Fruit fly (Drosophila melanogaster): ENCODE data around the gene for.

for gene

DNA sequence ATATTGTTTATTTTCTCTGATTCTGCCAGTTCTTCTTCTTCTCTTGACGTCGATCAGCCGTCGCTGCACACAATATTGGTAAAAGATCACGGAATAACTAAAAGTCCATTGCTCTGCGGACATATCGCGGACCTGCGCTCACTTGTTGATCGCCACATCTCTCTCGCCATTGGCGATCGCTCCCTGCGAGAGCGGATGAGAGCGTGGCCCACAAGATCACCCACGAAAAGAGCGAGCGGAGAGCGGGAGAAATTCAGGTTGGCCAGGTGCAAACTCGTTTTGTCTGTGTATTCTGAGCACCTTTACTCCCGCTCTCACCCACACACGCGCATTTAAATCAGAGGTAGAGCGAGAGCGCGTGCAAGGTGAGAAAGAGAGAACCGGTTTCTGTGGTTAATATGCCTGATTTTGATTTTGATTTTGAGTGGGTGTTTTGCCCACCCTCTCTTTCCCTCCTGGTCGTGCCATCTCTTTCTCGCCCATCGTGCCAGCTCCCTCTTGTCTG is 76.0 kb downstream of the for start, which contains the start of gene sob (continued):
- peak; percentile 38; the same call in 1 of the 2 replicates for TF ChIP-seq stc (GFP tag; IDR thresholded peaks at IDR 0.05)
- no peak for TF ChIP-seq abd-A (tag; optimal IDR thresholded peaks at IDR 0.05)
- no peak for TF ChIP-seq HLHmδ (GFP tag; optimal IDR thresholded peaks at IDR 0.05)
- no peak for TF ChIP-seq CG1603 (tag; optimal IDR thresholded peaks at IDR 0.05)
- TF ChIP-seq CrebB (tag; optimal IDR thresholded peaks at IDR 0.05): no peak
- no peak for TF ChIP-seq YL-1 (GFP tag; optimal IDR thresholded peaks at IDR 0.05)
- TF ChIP-seq CG3995 (GFP tag; optimal IDR thresholded peaks at IDR 0.05): no peak
- TF ChIP-seq CG2678 (tag; optimal IDR thresholded peaks at IDR 0.05): no peak
- peak; percentile 33; the same call in 1 of the 3 replicates for TF ChIP-seq CG16813 (GFP tag; IDR thresholded peaks at IDR 0.05; ENCODE audit: partially characterized antibody)
- no peak for TF ChIP-seq CG13624 (GFP tag; optimal IDR thresholded peaks at IDR 0.05)
- no peak for TF ChIP-seq hb (GFP tag; IDR thresholded peaks at IDR 0.05; ENCODE audit: partially characterized antibody)
- no peak for TF ChIP-seq CG13424 (tag; optimal IDR thresholded peaks at IDR 0.05)
- no peak for TF ChIP-seq gcm (GFP tag; optimal IDR thresholded peaks at IDR 0.05)
- peak; percentile 31; the same call in 1 of the 2 replicates for TF ChIP-seq rib (GFP tag; IDR thresholded peaks at IDR 0.05)
- no peak for TF ChIP-seq CG10979 (tag; optimal IDR thresholded peaks at IDR 0.05)
- TF ChIP-seq pros (GFP tag; optimal IDR thresholded peaks at IDR 0.05): no peak
- TF ChIP-seq Mes4 (GFP tag; optimal IDR thresholded peaks at IDR 0.05): no peak
- TF ChIP-seq Sox102F (GFP tag; optimal IDR thresholded peaks at IDR 0.05): no peak
- peak; percentile 29 for TF ChIP-seq Deaf1 (tag; optimal IDR thresholded peaks at IDR 0.05)
- TF ChIP-seq psq (GFP tag; optimal IDR thresholded peaks at IDR 0.05): no peak
- TF ChIP-seq Hr39 (optimal IDR thresholded peaks at IDR 0.05): no peak
- 0 out of 2 replicates have a peak, but pooled peaks have one; percentile 24 for TF ChIP-seq CG42726 (GFP tag; IDR thresholded peaks at IDR 0.05; ENCODE audit: partially characterized antibody)
- TF ChIP-seq btn (GFP tag; optimal IDR thresholded peaks at IDR 0.05): no peak
- TF ChIP-seq CG9817 (tag; optimal IDR thresholded peaks at IDR 0.05): no peak
- no peak for TF ChIP-seq ind (GFP tag; optimal IDR thresholded peaks at IDR 0.05)
- no peak for TF ChIP-seq lilli (GFP tag; optimal IDR thresholded peaks at IDR 0.05)
- TF ChIP-seq CG9609 (GFP tag; optimal IDR thresholded peaks at IDR 0.05): no peak
- TF ChIP-seq Adf1 (GFP tag; IDR thresholded peaks at IDR 0.05): 0 out of 2 replicates have a peak, but pooled peaks have one; percentile 14
- no peak for TF ChIP-seq CG9876 (GFP tag; optimal IDR thresholded peaks at IDR 0.05)
- TF ChIP-seq CG2129 (GFP tag; IDR thresholded peaks at IDR 0.05; ENCODE audit: partially characterized antibody): peak; percentile 40; the same call in 1 of the 2 replicates
- TF ChIP-seq pan (optimal IDR thresholded peaks at IDR 0.05): no peak
- no peak for TF ChIP-seq pan (GFP tag; optimal IDR thresholded peaks at IDR 0.05 in 1 of 2, IDR thresholded peaks at IDR 0.05 in 1 of 2)
- no peak for TF ChIP-seq CG4404 (GFP tag; IDR thresholded peaks at IDR 0.05)
- TF ChIP-seq CG10462 (GFP tag; optimal IDR thresholded peaks at IDR 0.05): no peak
- TF ChIP-seq trem (tag; optimal IDR thresholded peaks at IDR 0.05): no peak
- peak; percentile 97 for TF ChIP-seq Nf-YC (tag; optimal IDR thresholded peaks at IDR 0.05)
- no peak for TF ChIP-seq Asciz (GFP tag; optimal IDR thresholded peaks at IDR 0.05)
- no peak for TF ChIP-seq CG13775 (GFP tag; optimal IDR thresholded peaks at IDR 0.05)
- TF ChIP-seq bowl (GFP tag; IDR thresholded peaks at IDR 0.05): peak; percentile 41; the same call in 1 of the 2 replicates
- no peak for TF ChIP-seq tgo (GFP tag; IDR thresholded peaks at IDR 0.05)
- no peak for TF ChIP-seq fd64A (GFP tag; optimal IDR thresholded peaks at IDR 0.05)
- peak; percentile 1 for TF ChIP-seq PHDP (tag; optimal IDR thresholded peaks at IDR 0.05)
- TF ChIP-seq eyg (GFP tag; optimal IDR thresholded peaks at IDR 0.05): no peak
- peak; percentile 67; the same call in 1 of the 2 replicates for TF ChIP-seq sob (GFP tag; IDR thresholded peaks at IDR 0.05)
- TF ChIP-seq pita (GFP tag; optimal IDR thresholded peaks at IDR 0.05): no peak
- TF ChIP-seq her (GFP tag; optimal IDR thresholded peaks at IDR 0.05): no peak
- TF ChIP-seq CG4360 (GFP tag; IDR thresholded peaks at IDR 0.05): no peak
- no peak for TF ChIP-seq CG6813 (GFP tag; optimal IDR thresholded peaks at IDR 0.05)
- TF ChIP-seq CG12769 (tag; optimal IDR thresholded peaks at IDR 0.05): no peak
- TF ChIP-seq run (tag; optimal IDR thresholded peaks at IDR 0.05): no peak
